Worm (Caenorhabditis elegans): ENCODE results near the gene zig-5.

The zig-5 gene

DNA sequence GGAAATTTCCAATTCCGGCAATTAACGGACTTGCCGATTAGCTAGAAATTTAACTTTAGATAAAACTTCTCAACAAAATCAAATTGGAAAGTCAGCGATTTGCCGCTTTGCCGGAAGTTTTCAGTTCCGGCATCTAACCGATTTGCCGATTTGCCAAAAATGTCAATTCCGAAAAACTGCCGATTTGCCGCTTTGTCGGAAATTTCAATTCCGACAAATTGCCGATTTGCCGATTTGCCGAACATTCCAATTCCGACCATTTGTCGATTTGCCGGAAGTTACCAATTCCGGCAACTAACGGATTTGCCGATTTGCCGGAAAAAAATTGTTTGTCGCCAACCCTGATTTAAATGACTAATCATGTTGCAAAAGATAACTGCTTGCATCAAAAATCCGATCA, 44.1 kb downstream of the zig-5 start:
- TF ChIP-seq pha-2 (tag; optimal IDR thresholded peaks at IDR 0.05) (no peak), pag-3 (tag; optimal IDR thresholded peaks at IDR 0.05; ENCODE audit: borderline replicate concordance) (no peak)

DNA sequence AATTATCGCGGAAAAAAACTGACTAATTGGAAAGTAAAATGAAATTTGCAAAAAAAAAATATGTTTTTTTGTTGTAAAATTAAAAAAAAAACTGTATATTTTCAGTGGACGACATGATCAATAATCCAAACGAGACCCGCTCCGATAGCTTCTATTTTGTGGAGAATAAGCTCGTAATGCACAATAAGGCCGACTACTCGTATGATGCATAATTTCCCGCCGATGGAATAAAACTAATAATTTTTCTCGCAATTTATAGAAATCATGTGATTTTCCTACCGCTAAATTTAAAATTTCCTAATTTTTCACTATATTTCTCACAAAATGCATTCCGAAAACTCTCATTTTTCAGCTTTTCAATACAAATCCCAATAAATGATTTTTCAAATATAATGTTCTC, 44.8 kb downstream of the zig-5 start:
- TF ChIP-seq ceh-6 (GFP tag; optimal IDR thresholded peaks at IDR 0.05) (no peak), hlh-30 (tag; optimal IDR thresholded peaks at IDR 0.05; ENCODE audit: insufficient read depth) (no peak), lin-11 (tag; optimal IDR thresholded peaks at IDR 0.05) (no peak), rnt-1 (tag; optimal IDR thresholded peaks at IDR 0.05) (no peak), ceh-34 (tag; optimal IDR thresholded peaks at IDR 0.05) (no peak), Y22D7AL.16 (tag; optimal IDR thresholded peaks at IDR 0.05) (no peak), unc-86 (tag; optimal IDR thresholded peaks at IDR 0.05) (no peak)

DNA sequence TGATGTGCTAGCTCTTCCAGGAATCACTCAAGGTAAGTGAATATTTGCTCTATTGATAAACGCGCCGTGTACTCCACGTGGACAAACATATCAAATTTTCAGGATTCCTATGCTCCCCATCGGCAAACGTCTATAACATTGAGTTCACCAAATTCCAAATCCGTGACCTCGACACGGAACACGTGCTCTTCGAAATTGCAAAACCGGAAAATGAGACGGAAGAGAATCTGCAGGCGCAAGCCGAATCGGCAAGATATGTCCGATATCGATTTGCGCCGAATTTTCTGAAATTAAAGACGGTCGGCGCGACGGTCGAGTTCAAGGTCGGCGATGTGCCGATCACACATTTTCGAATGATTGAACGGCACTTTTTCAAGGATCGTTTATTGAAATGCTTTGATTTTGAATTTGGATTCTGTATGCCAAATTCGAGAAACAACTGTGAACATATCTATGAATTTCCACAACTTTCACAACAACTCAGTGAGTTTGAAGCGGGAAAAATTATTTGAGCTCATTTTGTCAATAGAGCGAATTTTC, 45.6 kb downstream of the zig-5 start:
- TF ChIP-seq sox-4 (tag; optimal IDR thresholded peaks at IDR 0.05): no peak
- no peak for TF ChIP-seq hlh-6 (tag; optimal IDR thresholded peaks at IDR 0.05)
- TF ChIP-seq zip-5 (tag; optimal IDR thresholded peaks at IDR 0.05): no peak
- TF ChIP-seq Y22D7AL.16 (tag; optimal IDR thresholded peaks at IDR 0.05): no peak
- TF ChIP-seq ets-4 (tag; optimal IDR thresholded peaks at IDR 0.05): no peak
- TF ChIP-seq nhr-11 (tag; optimal IDR thresholded peaks at IDR 0.05): no peak
- TF ChIP-seq pha-2 (tag; optimal IDR thresholded peaks at IDR 0.05): no peak
- no peak for TF ChIP-seq ref-2 (tag; optimal IDR thresholded peaks at IDR 0.05)
- no peak for TF ChIP-seq unc-55 (GFP tag; optimal IDR thresholded peaks at IDR 0.05)
- TF ChIP-seq nhr-232 (tag; optimal IDR thresholded peaks at IDR 0.05): no peak
- TF ChIP-seq pha-4 (tag; optimal IDR thresholded peaks at IDR 0.05): no peak
- TF ChIP-seq pat-9 (tag; optimal IDR thresholded peaks at IDR 0.05): no peak

DNA sequence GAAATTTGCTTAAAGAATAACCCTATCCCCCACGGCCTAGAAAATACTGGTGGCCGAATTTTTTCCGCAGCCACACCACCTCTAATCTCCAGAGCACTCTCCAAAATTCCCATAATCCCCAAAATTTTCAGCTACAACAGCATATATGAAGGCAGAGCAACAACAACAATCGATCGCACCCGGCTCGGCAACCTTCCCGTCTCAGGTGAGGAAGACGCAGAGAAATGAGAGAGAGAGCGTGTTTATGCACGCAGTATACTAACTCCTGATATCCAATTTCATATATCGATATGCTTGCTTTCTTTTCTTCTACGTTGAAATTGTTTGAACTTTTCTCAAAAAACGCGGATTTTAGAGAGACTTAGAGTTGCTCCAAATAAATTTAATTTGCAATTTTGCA, 47.0 kb downstream of the zig-5 start:
- TF ChIP-seq pag-3 (tag; optimal IDR thresholded peaks at IDR 0.05; ENCODE audit: borderline replicate concordance) (no peak), tbx-2 (tag; optimal IDR thresholded peaks at IDR 0.05) (peak; percentile 9), unc-86 (tag; optimal IDR thresholded peaks at IDR 0.05) (no peak), che-1 (tag; optimal IDR thresholded peaks at IDR 0.05) (peak; percentile 15), ceh-48 (tag; optimal IDR thresholded peaks at IDR 0.05) (peak; percentile 27), ceh-34 (tag; optimal IDR thresholded peaks at IDR 0.05) (peak; percentile 87)

DNA sequence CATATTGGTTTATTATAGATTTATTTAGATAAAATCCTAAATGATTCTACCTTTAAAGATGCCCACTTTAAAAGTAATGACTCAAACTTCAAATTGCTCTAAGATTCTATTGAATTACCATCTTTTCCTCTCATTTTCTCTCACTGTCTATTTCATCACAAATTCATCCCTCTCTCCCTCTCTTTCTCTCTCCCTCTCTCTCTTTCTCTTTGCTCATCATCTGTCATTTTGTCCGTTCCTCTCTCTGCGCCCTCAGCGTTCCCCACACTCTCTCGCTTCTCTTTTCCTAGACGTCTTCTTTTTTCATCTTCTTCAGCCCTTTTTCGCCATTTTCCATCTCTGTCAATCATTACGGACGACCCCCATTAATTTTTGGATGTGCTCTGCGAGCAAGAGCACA, 48.2 kb downstream of the zig-5 start:
- TF ChIP-seq unc-42 (tag; optimal IDR thresholded peaks at IDR 0.05) (peak; percentile 68), ceh-31 (tag; optimal IDR thresholded peaks at IDR 0.05) (peak; percentile 45), hlh-6 (tag; optimal IDR thresholded peaks at IDR 0.05) (no peak), C08G9.2 (tag; optimal IDR thresholded peaks at IDR 0.05) (no peak), pax-1 (tag; optimal IDR thresholded peaks at IDR 0.05) (no peak), nfya-1 (tag; optimal IDR thresholded peaks at IDR 0.05) (peak; percentile 35), ceh-14 (tag; optimal IDR thresholded peaks at IDR 0.05) (peak; percentile 26), unc-55 (GFP tag; optimal IDR thresholded peaks at IDR 0.05) (peak; percentile 96), nhr-232 (tag; optimal IDR thresholded peaks at IDR 0.05) (no peak)

DNA sequence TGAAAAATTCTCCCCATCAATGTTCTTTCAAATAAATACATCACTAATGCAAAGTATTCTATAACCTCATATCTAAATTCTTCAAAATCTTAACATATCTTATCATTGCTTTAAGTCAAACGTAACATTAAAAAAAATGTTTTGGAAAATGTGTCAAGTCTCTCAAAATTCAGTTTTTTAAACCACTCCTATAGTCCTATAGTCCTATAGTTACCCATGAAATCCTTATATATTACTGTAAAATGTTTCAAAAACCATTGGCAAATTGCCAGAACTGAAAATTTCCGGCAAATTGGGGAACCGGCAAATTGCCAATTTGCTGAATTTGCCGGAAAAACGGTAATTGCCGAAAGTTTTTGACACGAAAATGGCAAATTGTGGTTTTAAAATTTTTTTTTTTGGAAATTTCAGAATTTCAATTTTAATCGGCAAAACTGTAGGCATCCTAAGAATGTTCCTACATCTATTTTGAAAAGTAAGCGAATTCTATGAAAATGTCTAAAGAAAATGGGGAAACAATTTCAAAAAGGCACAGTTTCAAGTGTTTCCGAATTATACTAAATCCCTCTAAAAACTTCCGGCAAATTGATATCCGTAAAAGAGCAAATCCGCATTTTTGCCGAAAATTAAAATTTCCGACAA, 48.9 kb downstream of the zig-5 start:
- no peak for TF ChIP-seq ceh-22 (tag; optimal IDR thresholded peaks at IDR 0.05)
- TF ChIP-seq syd-9 (tag; optimal IDR thresholded peaks at IDR 0.05): no peak
- no peak for TF ChIP-seq ttx-3 (tag; optimal IDR thresholded peaks at IDR 0.05)
- no peak for TF ChIP-seq ceh-19 (GFP tag; optimal IDR thresholded peaks at IDR 0.05)
- TF ChIP-seq K02D7.2 (tag; optimal IDR thresholded peaks at IDR 0.05): no peak
- no peak for TF ChIP-seq ceh-31 (tag; optimal IDR thresholded peaks at IDR 0.05)
- TF ChIP-seq F13H6.1 (tag; optimal IDR thresholded peaks at IDR 0.05): no peak
- TF ChIP-seq dve-1 (tag; optimal IDR thresholded peaks at IDR 0.05): no peak
- no peak for TF ChIP-seq ceh-9 (tag; optimal IDR thresholded peaks at IDR 0.05)
- TF ChIP-seq elt-2 (tag; optimal IDR thresholded peaks at IDR 0.05): no peak
- TF ChIP-seq ztf-16 (tag; optimal IDR thresholded peaks at IDR 0.05): no peak
- TF ChIP-seq sox-4 (tag; optimal IDR thresholded peaks at IDR 0.05): no peak
- TF ChIP-seq elt-4 (tag; optimal IDR thresholded peaks at IDR 0.05): no peak
- no peak for TF ChIP-seq ceh-18 (tag; optimal IDR thresholded peaks at IDR 0.05)
- TF ChIP-seq tbx-2 (tag; optimal IDR thresholded peaks at IDR 0.05): no peak
- no peak for TF ChIP-seq hlh-8 (tag; optimal IDR thresholded peaks at IDR 0.05)
- TF ChIP-seq zip-5 (tag; optimal IDR thresholded peaks at IDR 0.05): no peak
- TF ChIP-seq Y22D7AL.16 (tag; optimal IDR thresholded peaks at IDR 0.05): no peak

All from whole organism, late embryonic.